Worm (Caenorhabditis elegans) whole organism, young adult: Measurements from ENCODE around the gene fbxb-75.

Source experiments
- C06A6.2 ChIP-seq: fragments of 200-800 bp; sonication (Bioruptor generic); conservative IDR thresholded peaks from 2 replicates; pipeline ENCODE4 v1.3.6; 2022; ENCODE audit warnings: missing genetic modification characterization, missing compliant biosample characterization
- ama-1 ChIP-seq, 3 experiments: fragments of 150-350 bp in 1 of 3; sonication (generic microtip) in 2 of 3; optimal IDR thresholded peaks; 2 replicates each; lab custom pipeline; 2014 to 2018; ENCODE audit warnings: missing biosample characterization in 2 of 3, missing genetic modification characterization in 2 of 3, missing genetic modification reagents in 2 of 3
- gei-17 ChIP-seq: fragments of 200-800 bp; sonication (Bioruptor generic); optimal IDR thresholded peaks from 2 replicates; lab custom pipeline; 2018; ENCODE audit warnings: mild to moderate bottlenecking, missing genetic modification characterization, missing compliant biosample characterization
- him-1 ChIP-seq: sonication (generic microtip); optimal IDR thresholded peaks from 2 replicates; lab custom pipeline; 2016; ENCODE audit warnings: missing genotype, missing genetic modification reagents, missing genetic modification characterization, missing compliant biosample characterization
- pha-4 ChIP-seq: fragments of 150-350 bp; sonication (generic microtip); optimal IDR thresholded peaks from 2 replicates; lab custom pipeline; 2014; ENCODE audit warnings: missing biosample characterization, missing genetic modification reagents, missing genetic modification characterization
- ztf-26 ChIP-seq: sonication (generic microtip); optimal IDR thresholded peaks from 2 replicates; lab custom pipeline; 2017; ENCODE audit warnings: missing genetic modification characterization, missing compliant biosample characterization

- TF ChIP-seq C06A6.2 (GFP tag; lab: Robert Waterston, UW) (no peak), pha-4 (tag; lab: Kevin White, UChicago) (no peak), gei-17 (no peak), him-1 (tag; lab: Kevin White, UChicago) (no peak), ztf-26 (no peak), ama-1 (optimal IDR thresholded peaks at IDR 0.05; lab: Kevin White, UChicago) (no peak), ama-1 (GFP tag; optimal IDR thresholded peaks at IDR 0.05; lab: Kevin White, UChicago) (no peak)
Observed at ce11 chrIV:4448343-4448742, 7.4 kb upstream of the fbxb-75 start.
